Worm (Caenorhabditis elegans): ENCODE data around the gene gad-3.

DNA sequence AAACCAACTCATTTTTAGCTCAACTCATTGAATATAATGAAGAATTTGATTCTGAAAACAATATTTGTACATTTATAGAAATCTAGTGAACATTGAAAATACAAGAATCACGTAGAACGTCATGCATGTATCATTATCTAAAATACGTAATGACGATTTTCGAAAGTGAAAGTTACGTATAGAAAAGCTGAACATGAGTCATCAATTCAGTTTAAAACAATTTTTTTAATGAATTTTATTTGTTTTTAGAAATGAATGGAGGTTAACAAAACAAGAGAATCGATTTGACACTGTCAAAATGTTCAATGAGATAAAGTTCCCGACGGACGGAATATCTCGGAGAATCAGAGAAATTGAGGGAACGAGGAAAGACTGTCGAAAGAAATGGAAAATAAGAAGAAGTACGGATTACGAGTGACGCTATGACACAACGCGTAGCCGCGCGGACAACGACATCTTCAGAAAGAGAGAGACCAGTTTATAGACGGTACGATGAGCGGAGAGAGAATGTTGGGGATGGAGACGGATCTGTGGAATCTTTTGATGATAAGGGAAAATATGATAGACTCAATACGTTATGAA, 9.0 kb upstream of the gad-3 start, which contains the start of gene ptr-1:
- TF ChIP-seq snpc-4 (tag; optimal IDR thresholded peaks at IDR 0.05) (no peak), lin-32 (GFP tag; optimal IDR thresholded peaks at IDR 0.05) (no peak), nhr-28 (tag; optimal IDR thresholded peaks at IDR 0.05) (no peak), cnd-1 (tag; optimal IDR thresholded peaks at IDR 0.05) (no peak)
